Fruit fly (Drosophila melanogaster) whole organism, embryonic: ENCODE results near the gene Ir25a.
A peak's percentile ranks its signal among the peaks of the same experiment; 100 is the strongest.

ENCODE experiments used
- Awh ChIP-seq: fragments of 200-800 bp; sonication (Bioruptor generic); IDR thresholded peaks from 2 replicates; pipeline ENCODE4, ENCODE4 v1.3.6; 2022; ENCODE audit warnings: missing biosample characterization, missing genetic modification characterization
- Bgb ChIP-seq: fragments of 200-800 bp; sonication (Bioruptor generic); IDR thresholded peaks from 2 replicates; pipeline ENCODE4 v1.3.6; 2022; ENCODE audit warnings: missing biosample characterization, missing genetic modification characterization; ENCODE audit not compliant: partially characterized antibody
- BtbVII ChIP-seq: fragments of 200-800 bp; sonication (Bioruptor generic); optimal IDR thresholded peaks from 3 replicates; lab custom pipeline; 2017; ENCODE audit warnings: missing biosample characterization, mild to moderate bottlenecking, missing genetic modification characterization
- CG11560 ChIP-seq: fragments of 200-800 bp; sonication (Bioruptor generic); IDR thresholded peaks from 3 replicates; pipeline ENCODE4 v1.3.6; 2022; ENCODE audit warnings: missing biosample characterization, missing genetic modification characterization
- CG14441 ChIP-seq: fragments of 200-800 bp; sonication (Bioruptor generic); IDR thresholded peaks from 2 replicates; pipeline ENCODE4 v1.3.6; 2022; ENCODE audit warnings: missing biosample characterization, missing genetic modification characterization
- CG17328 ChIP-seq: fragments of 200-800 bp; sonication (Bioruptor generic); IDR thresholded peaks from 2 replicates; pipeline ENCODE4 v1.3.6; 2022; ENCODE audit warnings: missing biosample characterization, missing genetic modification characterization
- CG17359 ChIP-seq: fragments of 200-800 bp; sonication (Bioruptor generic); optimal IDR thresholded peaks from 3 replicates; lab custom pipeline; 2018; ENCODE audit warnings: missing biosample characterization, mild to moderate bottlenecking, missing genetic modification characterization, moderate library complexity
- CG1792 ChIP-seq: fragments of 200-800 bp; sonication (Bioruptor generic); optimal IDR thresholded peaks from 2 replicates; lab custom pipeline; 2016; ENCODE audit warnings: missing biosample characterization, missing genetic modification characterization
- CG2199 ChIP-seq: fragments of 200-800 bp; sonication (Bioruptor generic); IDR thresholded peaks from 3 replicates; pipeline ENCODE4 v1.3.6; 2022; ENCODE audit warnings: missing biosample characterization, missing genetic modification characterization
- CG32767 ChIP-seq: fragments of 200-800 bp; sonication (Bioruptor generic); IDR thresholded peaks from 2 replicates; pipeline ENCODE4 v1.3.6; 2022; ENCODE audit warnings: missing biosample characterization, missing genetic modification characterization
- CG3726 ChIP-seq: fragments of 200-800 bp; sonication (Bioruptor generic); IDR thresholded peaks from 3 replicates; pipeline ENCODE4, ENCODE4 v1.3.6; 2022; ENCODE audit warnings: missing biosample characterization, missing genetic modification characterization
- CG43689 ChIP-seq: fragments of 200-800 bp; sonication (Bioruptor generic); IDR thresholded peaks from 2 replicates; pipeline ENCODE4 v1.3.6; 2022; ENCODE audit warnings: missing biosample characterization, missing genetic modification characterization
- CG4424 ChIP-seq: fragments of 200-800 bp; sonication (Bioruptor generic); optimal IDR thresholded peaks from 3 replicates; lab custom pipeline; 2016; ENCODE audit warnings: missing biosample characterization, missing genetic modification characterization
- CG4854 ChIP-seq: fragments of 200-800 bp; sonication (Bioruptor generic); optimal IDR thresholded peaks from 2 replicates; lab custom pipeline; 2016; ENCODE audit warnings: missing biosample characterization, missing genetic modification characterization, inconsistent platforms
- CG8089 ChIP-seq: fragments of 200-800 bp; sonication (Bioruptor generic); optimal IDR thresholded peaks from 3 replicates; lab custom pipeline; 2016; ENCODE audit warnings: missing biosample characterization, missing genetic modification characterization
- CG8359 ChIP-seq: fragments of 200-800 bp; sonication (Bioruptor generic); optimal IDR thresholded peaks from 2 replicates; lab custom pipeline; 2017; ENCODE audit warnings: missing biosample characterization, mild to moderate bottlenecking, missing genetic modification characterization, borderline replicate concordance
- CG8388 ChIP-seq: fragments of 200-800 bp; sonication (Bioruptor generic); optimal IDR thresholded peaks from 2 replicates; lab custom pipeline; 2019; ENCODE audit warnings: missing biosample characterization, mild to moderate bottlenecking, missing genetic modification characterization, moderate library complexity
- CG9817 ChIP-seq: fragments of 200-800 bp; sonication (Bioruptor generic); optimal IDR thresholded peaks from 2 replicates; lab custom pipeline; 2018; ENCODE audit warnings: missing biosample characterization, mild to moderate bottlenecking, missing genetic modification characterization, moderate library complexity
- CkIIα-i1 ChIP-seq: fragments of 200-800 bp; sonication (Bioruptor generic); IDR thresholded peaks from 2 replicates; pipeline ENCODE4 v1.3.6; 2022; ENCODE audit warnings: missing biosample characterization, missing genetic modification characterization
- CoRest ChIP-seq: fragments of 200-800 bp; sonication (Bioruptor generic); optimal IDR thresholded peaks from 3 replicates; lab custom pipeline; 2018; ENCODE audit warnings: missing biosample characterization, mild to moderate bottlenecking, missing genetic modification characterization, moderate library complexity
- Dfd ChIP-seq, 2 experiments: fragments of >200 bp; optimal IDR thresholded peaks; 2 replicates each; lab custom pipeline; 2017; ENCODE audit warnings: missing biosample characterization in 2 of 2, missing genetic modification characterization in 2 of 2
- Eip74EF ChIP-seq, 2 experiments: fragments of 200-800 bp in 1 of 2; fragments of >200 bp in 1 of 2; sonication (Bioruptor generic) in 1 of 2; optimal IDR thresholded peaks; 2 replicates each; lab custom pipeline; 2017 to 2019; ENCODE audit warnings: missing biosample characterization in 2 of 2, missing genetic modification characterization in 2 of 2, mild to moderate bottlenecking in 1 of 2, moderate library complexity in 1 of 2
- Elba2 ChIP-seq: fragments of 200-800 bp; sonication (Bioruptor generic); optimal IDR thresholded peaks from 3 replicates; lab custom pipeline; 2016; ENCODE audit warnings: missing biosample characterization, missing genetic modification characterization
- HHEX ChIP-seq: fragments of 200-800 bp; sonication (Bioruptor generic); optimal IDR thresholded peaks from 3 replicates; lab custom pipeline; 2017; ENCODE audit warnings: missing biosample characterization, mild to moderate bottlenecking, missing genetic modification characterization, missing genetic modification reagents
- HLH3B ChIP-seq: fragments of 200-800 bp; sonication (Bioruptor generic); IDR thresholded peaks from 2 replicates; pipeline ENCODE4 v1.3.6; 2022; ENCODE audit warnings: missing biosample characterization, missing genetic modification characterization
- Lhr ChIP-seq: fragments of 200-800 bp; sonication (Bioruptor generic); optimal IDR thresholded peaks from 3 replicates; lab custom pipeline; 2017; ENCODE audit warnings: mild to moderate bottlenecking, missing biosample characterization, missing genetic modification reagents, missing genetic modification characterization
- NC2β ChIP-seq: fragments of 200-800 bp; sonication (Bioruptor generic); optimal IDR thresholded peaks from 2 replicates; lab custom pipeline; 2016; ENCODE audit warnings: missing biosample characterization, missing genetic modification characterization
- Oli ChIP-seq: fragments of 200-800 bp; sonication (Bioruptor generic); optimal IDR thresholded peaks from 2 replicates; lab custom pipeline; 2018; ENCODE audit warnings: missing biosample characterization, mild to moderate bottlenecking, missing genetic modification characterization, moderate library complexity
- Spps ChIP-seq: fragments of 200-800 bp; sonication (Bioruptor generic); optimal IDR thresholded peaks from 2 replicates; lab custom pipeline; 2018; ENCODE audit warnings: missing biosample characterization, mild to moderate bottlenecking, missing genetic modification characterization
- Vsx1 ChIP-seq: fragments of 200-800 bp; sonication (Bioruptor generic); optimal IDR thresholded peaks from 2 replicates; lab custom pipeline; 2017; ENCODE audit warnings: missing biosample characterization, mild to moderate bottlenecking, missing genetic modification characterization, missing genetic modification reagents
- YL-1 ChIP-seq: fragments of 200-800 bp; sonication (Bioruptor generic); optimal IDR thresholded peaks from 3 replicates; lab custom pipeline; 2017; ENCODE audit warnings: missing biosample characterization, mild to moderate bottlenecking, missing genetic modification characterization
- amos ChIP-seq: fragments of 200-800 bp; sonication (Bioruptor generic); IDR thresholded peaks from 2 replicates; pipeline ENCODE4 v1.3.6; 2022; ENCODE audit warnings: missing biosample characterization, missing genetic modification characterization; ENCODE audit not compliant: partially characterized antibody
- bcd ChIP-seq: fragments of 200-800 bp; sonication (Bioruptor generic); optimal IDR thresholded peaks from 2 replicates; lab custom pipeline; 2017; ENCODE audit warnings: missing biosample characterization, mild to moderate bottlenecking, missing genetic modification characterization
- btn ChIP-seq: fragments of 200-800 bp; sonication (Bioruptor generic); optimal IDR thresholded peaks from 2 replicates; lab custom pipeline; 2016; ENCODE audit warnings: missing biosample characterization, missing genetic modification characterization
- ems ChIP-seq: fragments of 200-800 bp; sonication (Bioruptor generic); optimal IDR thresholded peaks from 3 replicates; lab custom pipeline; 2016; ENCODE audit warnings: missing biosample characterization, missing genetic modification characterization
- fu2 ChIP-seq: fragments of 200-800 bp; sonication (Bioruptor generic); optimal IDR thresholded peaks from 2 replicates; lab custom pipeline; 2016; ENCODE audit warnings: missing biosample characterization, missing genetic modification characterization
- hkb ChIP-seq, 2 experiments: fragments of 200-800 bp in 1 of 2; fragments of >200 bp in 1 of 2; sonication (Bioruptor generic) in 1 of 2; IDR thresholded peaks in 1 of 2; optimal IDR thresholded peaks in 1 of 2; 2 replicates each; pipeline versions ENCODE4 v1.3.6 to Lab custom; 2017 to 2022; ENCODE audit warnings: missing biosample characterization in 1 of 2, missing genetic modification characterization in 1 of 2
- insv ChIP-seq, 2 experiments: fragments of 200-800 bp; sonication (Bioruptor generic); optimal IDR thresholded peaks; 3 replicates each; lab custom pipeline; 2016 to 2018; ENCODE audit warnings: missing biosample characterization in 2 of 2, missing genetic modification characterization in 2 of 2
- lmd ChIP-seq: fragments of 200-800 bp; sonication (Bioruptor generic); IDR thresholded peaks from 2 replicates; pipeline ENCODE4 v1.3.6; 2022; ENCODE audit warnings: missing biosample characterization, missing genetic modification characterization
- maf-S ChIP-seq: fragments of 200-800 bp; sonication (Bioruptor generic); optimal IDR thresholded peaks from 2 replicates; lab custom pipeline; 2016; ENCODE audit warnings: missing biosample characterization, missing genetic modification characterization
- odd ChIP-seq: fragments of 200-800 bp; sonication (Bioruptor generic); optimal IDR thresholded peaks from 2 replicates; lab custom pipeline; 2017; ENCODE audit warnings: missing biosample characterization, mild to moderate bottlenecking, missing genetic modification characterization
- pb ChIP-seq: fragments of 200-800 bp; sonication (Bioruptor generic); optimal IDR thresholded peaks from 3 replicates; lab custom pipeline; 2016; ENCODE audit warnings: missing biosample characterization, missing genetic modification characterization
- sc ChIP-seq, 3 experiments: fragments of >200 bp in 2 of 3; fragments of 200-800 bp in 1 of 3; sonication (Bioruptor generic) in 1 of 3; optimal IDR thresholded peaks; 2 replicates in 2 of 3; 3 replicates in 1 of 3; lab custom pipeline; 2017; ENCODE audit warnings: mild to moderate bottlenecking in 1 of 3, missing biosample characterization in 1 of 3, missing genetic modification characterization in 1 of 3, missing genetic modification reagents in 1 of 3
- sob ChIP-seq: fragments of 200-800 bp; sonication (Bioruptor generic); IDR thresholded peaks from 2 replicates; pipeline ENCODE4 v1.3.6; 2022; ENCODE audit warnings: missing biosample characterization, missing genetic modification characterization
- sqz ChIP-seq: fragments of 200-800 bp; sonication (Bioruptor generic); optimal IDR thresholded peaks from 3 replicates; lab custom pipeline; 2018; ENCODE audit warnings: missing biosample characterization, mild to moderate bottlenecking, missing genetic modification characterization
- ttk ChIP-seq: fragments of 200-800 bp; sonication (Bioruptor generic); IDR thresholded peaks from 2 replicates; pipeline ENCODE4 v2.1.2; 2022; ENCODE audit warnings: missing biosample characterization, missing genetic modification characterization
- usp ChIP-seq: fragments of >200 bp; optimal IDR thresholded peaks from 2 replicates; lab custom pipeline; 2017; ENCODE audit warnings: missing biosample characterization, missing genetic modification characterization
- wor ChIP-seq: fragments of 200-800 bp; sonication (Bioruptor generic); IDR thresholded peaks from 2 replicates; pipeline ENCODE4 v1.3.6; 2022; ENCODE audit warnings: missing biosample characterization, missing genetic modification characterization

Gene Ir25a

DNA sequence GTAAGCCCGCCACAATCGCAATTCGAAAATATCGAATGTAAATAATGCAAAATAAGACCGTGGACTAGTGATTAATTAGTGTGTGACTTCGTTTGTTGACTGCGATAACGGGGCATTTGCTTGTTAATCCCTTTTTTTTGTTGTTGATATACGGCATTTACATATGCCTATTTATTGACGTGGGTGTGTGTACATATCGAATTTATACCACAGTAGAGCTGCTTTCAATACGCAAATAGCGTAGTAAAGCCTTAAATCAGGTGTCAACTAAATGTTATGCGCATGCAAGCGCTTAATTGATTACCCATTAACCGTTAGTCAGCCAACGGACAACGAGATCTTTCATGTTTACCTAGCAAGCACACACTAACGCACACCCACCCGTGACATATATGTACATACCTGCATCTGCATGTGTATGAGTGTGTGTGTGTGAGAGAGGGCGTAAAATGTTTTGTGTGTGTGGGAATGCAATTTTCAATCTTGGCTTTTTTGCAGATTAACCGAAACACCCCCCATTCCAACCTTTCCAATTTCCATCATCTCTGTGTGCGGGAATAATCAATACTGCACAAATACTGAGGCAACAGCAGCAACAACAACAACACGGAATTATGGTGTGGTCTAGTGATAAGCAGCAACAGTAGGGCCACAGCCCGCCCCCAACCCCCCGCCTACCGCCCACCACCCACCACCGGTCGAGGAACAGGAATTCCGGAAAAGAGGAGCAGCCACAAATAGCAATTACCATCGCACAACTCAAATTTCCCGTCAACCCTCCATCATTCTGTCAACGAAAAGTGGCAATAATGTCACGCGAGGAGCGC is 3.6 kb upstream of the Ir25a start (continued):
- TF ChIP-seq CG11560 (no peak), CG4424 (GFP tag; lab: Kevin White, UChicago) (no peak), CG8359 (peak; percentile 24), pb (GFP tag; lab: Kevin White, UChicago) (no peak), ttk (no peak), CG32767 (GFP tag; lab: Robert Waterston, UW) (no peak), maf-S (GFP tag; lab: Kevin White, UChicago) (peak; percentile 10), YL-1 (no peak), CG1792 (GFP tag; lab: Kevin White, UChicago) (peak; percentile 68), CG8089 (GFP tag; lab: Kevin White, UChicago) (no peak), Vsx1 (GFP tag; lab: Kevin White, UChicago) (no peak), bcd (GFP tag; lab: Kevin White, UChicago) (no peak), HLH3B (GFP tag; lab: Robert Waterston, UW) (peak; percentile 15; the same call in 1 of the 2 replicates), odd (no peak), amos (GFP tag; lab: Robert Waterston, UW) (no peak), CG3726 (no peak), BtbVII (GFP tag; lab: Kevin White, UChicago) (no peak), Dfd (GFP tag; optimal IDR thresholded peaks at IDR 0.05; lab: Kevin White, UChicago) (no peak), HHEX (peak; percentile 49), CG17359 (tag; lab: Kevin White, UChicago) (peak; percentile 85), hkb (optimal IDR thresholded peaks at IDR 0.05; lab: Kevin White, UChicago) (no peak), hkb (GFP tag; IDR thresholded peaks at IDR 0.05; lab: Robert Waterston, UW) (0 out of 2 replicates have a peak, but pooled peaks have one; percentile 47), CG8388 (GFP tag; lab: Kevin White, UChicago) (peak; percentile 33), lmd (GFP tag; lab: Robert Waterston, UW) (no peak), Eip74EF (GFP tag; optimal IDR thresholded peaks at IDR 0.05; lab: Kevin White, UChicago) (peak in 1 of 2 experiments; percentile 16), CG43689 (GFP tag; lab: Robert Waterston, UW) (no peak), NC2β (GFP tag; lab: Kevin White, UChicago) (no peak), Spps (peak; percentile 5), btn (peak; percentile 20), CG17328 (GFP tag; lab: Robert Waterston, UW) (no peak), Bgb (GFP tag; lab: Robert Waterston, UW) (no peak), ems (GFP tag; lab: Kevin White, UChicago) (no peak), fu2 (GFP tag; lab: Kevin White, UChicago) (no peak), CG4854 (no peak), sob (GFP tag; lab: Robert Waterston, UW) (0 out of 2 replicates have a peak, but pooled peaks have one; percentile 38), wor (no peak), CG2199 (GFP tag; lab: Robert Waterston, UW) (no peak), Oli (no peak), CkIIα-i1 (GFP tag; lab: Robert Waterston, UW) (no peak), sqz (peak; percentile 11), sc (optimal IDR thresholded peaks at IDR 0.05; lab: Kevin White, UChicago) (no peak), sc (GFP tag; optimal IDR thresholded peaks at IDR 0.05; lab: Kevin White, UChicago) (peak; percentile 21), Lhr (GFP tag; lab: Kevin White, UChicago) (no peak), CG9817 (tag; lab: Kevin White, UChicago) (no peak), usp (GFP tag; lab: Kevin White, UChicago) (no peak), insv (GFP tag; optimal IDR thresholded peaks at IDR 0.05; lab: Kevin White, UChicago) (peak in 1 of 2 experiments; percentile 7), CG14441 (no peak), Elba2 (GFP tag; lab: Kevin White, UChicago) (no peak), CoRest (tag; lab: Kevin White, UChicago) (no peak), Awh (GFP tag; lab: Robert Waterston, UW) (peak; percentile 40; the same call in 1 of the 2 replicates)
